Worm (Caenorhabditis elegans): ENCODE measurements around the gene Y38H6C.4.

- TF ChIP-seq fos-1 (tag; optimal IDR thresholded peaks at IDR 0.05) (no peak), ztf-4 (tag; optimal IDR thresholded peaks at IDR 0.05) (no peak), lin-11 (tag; optimal IDR thresholded peaks at IDR 0.05) (no peak), nhr-10 (tag; optimal IDR thresholded peaks at IDR 0.05) (no peak), nhr-23 (tag; optimal IDR thresholded peaks at IDR 0.05) (no peak), ceh-82 (tag; optimal IDR thresholded peaks at IDR 0.05) (no peak), nhr-237 (tag; optimal IDR thresholded peaks at IDR 0.05) (no peak), nhr-129 (tag; optimal IDR thresholded peaks at IDR 0.05) (no peak)
These were observed 46.2 kb upstream of the Y38H6C.4 start, which contains the start of gene Y38H6C.20 for ce11 chrV:20551096-20551495.

All from whole organism, L2 larva.